Worm (Caenorhabditis elegans) whole organism, L4/young adult: ENCODE data around the gene K11H12.11.

Experiments used
- W03F9.2 ChIP-seq: fragments of 150-350 bp; optimal IDR thresholded peaks from 2 replicates; lab custom pipeline; 2014; ENCODE audit warnings: missing biosample characterization, missing genetic modification characterization
- dao-5 ChIP-seq: sonication (generic microtip); optimal IDR thresholded peaks from 2 replicates; lab custom pipeline; 2016; ENCODE audit warnings: missing genotype, missing genetic modification characterization, moderate library complexity, missing compliant biosample characterization
- him-1 ChIP-seq: sonication (generic microtip); optimal IDR thresholded peaks from 2 replicates; lab custom pipeline; 2016; ENCODE audit warnings: missing genotype, missing genetic modification reagents, missing genetic modification characterization, missing compliant biosample characterization

The K11H12.11 gene

DNA sequence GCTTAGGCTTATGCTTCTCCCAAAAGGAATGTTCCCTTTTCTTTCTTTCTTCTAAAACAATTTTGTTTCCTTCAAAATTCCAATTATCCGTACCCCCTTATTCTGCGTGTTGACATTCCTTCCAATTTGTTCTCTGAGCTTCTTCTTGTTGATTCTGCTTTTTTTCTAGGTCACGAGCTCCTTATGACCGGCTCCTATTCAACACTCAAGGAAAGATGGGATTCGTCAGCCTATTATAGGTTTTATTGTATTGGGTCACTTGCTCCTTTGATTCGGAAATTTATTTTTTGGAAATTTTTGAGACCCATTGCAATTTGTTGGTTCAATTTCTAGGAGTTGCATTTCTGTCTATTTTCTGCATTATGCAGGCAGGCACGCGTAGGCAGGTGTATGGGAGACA lies 31.2 kb downstream of the K11H12.11 start:
- no peak for TF ChIP-seq him-1
- TF ChIP-seq W03F9.2, result no peak
- TF ChIP-seq dao-5 (tag; lab: Kevin White, UChicago), result no peak

DNA sequence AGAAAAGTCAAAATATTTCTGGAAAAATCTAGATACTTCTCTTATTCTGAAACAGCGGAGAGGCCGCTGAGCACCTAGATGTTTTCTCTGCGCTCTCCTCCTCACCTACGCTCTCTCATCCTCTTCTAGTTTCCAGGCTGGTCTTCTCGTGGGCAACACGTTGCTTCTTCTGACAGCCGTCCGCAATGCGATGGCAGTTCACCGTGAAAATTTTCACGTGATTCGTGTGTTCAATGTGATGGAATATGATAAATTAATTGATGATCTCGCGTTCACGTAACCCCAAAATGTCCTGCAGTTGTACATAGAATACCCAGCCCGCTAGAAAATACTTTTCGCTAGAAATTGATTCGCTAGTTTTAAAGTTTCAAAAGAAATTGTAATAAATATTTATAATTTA lies 36.8 kb downstream of the K11H12.11 start:
- TF ChIP-seq him-1, result no peak
- TF ChIP-seq W03F9.2, result no peak
- no peak for TF ChIP-seq dao-5 (tag; lab: Kevin White, UChicago)

DNA sequence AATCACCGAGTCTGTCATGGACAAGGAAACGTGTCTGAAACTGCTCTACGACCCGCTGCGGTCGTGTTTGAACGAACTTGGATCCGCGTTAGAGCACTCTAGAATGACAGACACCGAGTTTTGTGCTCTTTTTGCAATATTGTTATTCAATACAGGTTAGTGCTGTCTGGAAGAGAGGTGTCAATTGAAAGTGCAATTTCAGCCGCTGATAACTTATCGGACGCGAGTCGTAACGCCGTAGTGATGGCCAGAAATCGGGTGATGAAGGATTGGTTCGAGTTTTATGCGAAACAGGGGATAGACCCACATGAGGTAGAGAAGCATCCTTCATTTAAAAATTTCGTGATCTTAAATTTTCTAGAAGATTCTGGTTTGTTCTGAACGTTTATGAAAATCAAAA lies 38.5 kb downstream of the K11H12.11 start:
- TF ChIP-seq him-1 (no peak), dao-5 (tag; lab: Kevin White, UChicago) (no peak), W03F9.2 (no peak)

DNA sequence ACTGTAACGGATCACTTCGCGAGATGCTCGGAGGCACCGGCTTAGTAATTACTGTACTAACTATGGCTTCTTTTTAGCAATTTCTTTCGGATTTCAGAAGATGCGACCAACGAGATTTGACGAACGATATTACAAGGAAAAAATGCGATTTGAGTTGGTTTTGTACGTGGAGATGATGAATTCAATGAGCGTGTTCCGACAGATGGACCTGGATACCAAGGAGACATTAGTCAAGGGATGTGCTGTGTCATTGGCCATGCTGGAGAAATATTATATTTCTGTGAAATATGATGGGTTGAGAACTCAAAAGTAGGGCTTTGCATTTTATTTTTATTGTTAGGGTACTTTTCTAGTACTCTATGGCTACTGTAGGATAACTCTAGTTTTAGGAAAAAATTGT lies 39.8 kb downstream of the K11H12.11 start:
- no peak for TF ChIP-seq W03F9.2
- TF ChIP-seq him-1, result no peak
- TF ChIP-seq dao-5 (tag; lab: Kevin White, UChicago), result no peak

DNA sequence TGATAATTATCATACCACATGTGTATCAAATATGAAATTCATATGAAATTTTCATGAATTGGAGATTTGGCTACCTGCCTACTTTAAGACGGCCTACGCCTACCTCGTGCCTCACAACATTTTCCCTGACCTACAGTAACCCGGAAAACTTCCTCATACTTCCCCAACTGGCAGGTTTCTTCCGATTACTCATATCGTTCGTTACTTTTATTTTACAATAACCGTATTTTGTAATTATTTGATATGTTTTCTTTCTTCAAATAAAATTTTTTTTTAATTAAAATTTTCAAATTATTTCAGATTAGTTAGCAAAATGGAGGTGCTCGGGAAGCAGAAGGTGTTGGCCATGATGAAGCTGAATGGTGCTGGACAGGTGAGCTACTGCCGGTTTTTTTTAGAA lies 43.1 kb downstream of the K11H12.11 start, which contains the start of gene nhr-76:
nhr-76 (plus strand) TSS at position 301 of the 400 bp plus-strand sequence.
- no peak for TF ChIP-seq him-1
- no peak for TF ChIP-seq dao-5 (tag; lab: Kevin White, UChicago)
- no peak for TF ChIP-seq W03F9.2

DNA sequence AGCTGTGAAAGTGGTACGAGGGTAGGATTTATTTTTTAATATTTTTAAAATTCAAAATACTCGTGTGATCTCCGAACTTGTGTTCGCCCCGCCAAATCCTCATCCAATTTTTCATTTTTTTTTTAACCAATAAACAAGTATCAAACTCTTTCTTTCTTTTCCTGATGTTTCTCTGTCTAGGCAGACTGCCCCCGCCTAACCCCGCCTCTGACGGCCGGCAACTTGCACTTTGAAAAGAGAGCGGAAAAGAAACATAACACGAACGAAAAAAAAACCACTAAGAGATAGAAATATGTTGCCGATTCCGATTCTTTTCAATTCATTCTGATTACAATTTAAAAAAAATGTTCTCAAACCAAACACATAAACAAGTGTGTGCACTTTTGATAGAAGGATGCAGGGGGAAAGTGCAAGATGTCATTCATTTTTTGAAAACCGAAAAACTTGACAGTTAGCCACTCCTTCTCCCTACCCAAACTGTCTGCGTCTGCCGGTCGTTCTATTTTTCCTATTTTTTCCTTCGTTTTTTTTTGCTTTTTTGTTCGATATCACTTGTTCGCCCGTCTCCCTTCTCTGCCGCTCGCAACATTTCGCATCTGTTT lies 44.3 kb downstream of the K11H12.11 start:
- TF ChIP-seq him-1, result no peak
- no peak for TF ChIP-seq dao-5 (tag; lab: Kevin White, UChicago)
- TF ChIP-seq W03F9.2, result no peak

DNA sequence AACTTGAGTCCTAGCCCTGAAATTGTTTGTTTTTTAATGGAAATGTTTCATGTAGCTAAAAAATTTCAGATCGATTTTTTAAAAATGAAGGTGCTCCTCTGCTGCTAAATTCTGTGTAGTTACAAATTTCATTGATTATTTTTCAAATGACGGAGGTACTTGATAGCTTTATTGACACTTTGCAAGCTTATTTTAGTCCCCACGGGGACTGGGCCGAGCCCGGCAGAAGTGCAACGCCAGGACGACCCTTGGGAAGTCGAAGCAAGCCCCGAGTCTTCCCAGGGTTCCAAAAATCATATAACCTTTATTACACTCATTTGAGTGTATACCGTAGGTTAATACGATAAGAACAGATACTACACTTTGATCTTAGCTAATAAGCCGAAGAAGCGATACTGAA lies 46.5 kb downstream of the K11H12.11 start:
- no peak for TF ChIP-seq W03F9.2
- TF ChIP-seq him-1, result no peak
- TF ChIP-seq dao-5 (tag; lab: Kevin White, UChicago), result no peak

DNA sequence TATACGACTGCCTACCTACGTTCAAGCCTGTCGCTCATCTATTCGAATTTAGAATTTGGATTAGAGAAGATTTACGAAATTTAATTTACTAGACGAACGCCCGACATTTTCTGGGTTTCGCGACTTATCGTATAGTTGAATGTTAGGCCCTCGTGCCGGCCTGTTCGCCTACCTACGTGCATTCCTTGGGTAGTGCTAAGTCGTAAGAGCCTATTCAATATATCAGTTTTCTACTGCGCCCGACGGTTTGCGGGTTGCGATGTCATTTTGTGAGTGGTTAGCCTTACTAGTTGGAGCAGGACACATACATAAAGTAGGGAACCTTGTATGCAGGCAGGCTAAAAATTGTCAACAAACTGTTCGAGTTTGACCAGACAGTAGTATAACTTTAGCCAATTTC lies 47.4 kb downstream of the K11H12.11 start:
- TF ChIP-seq him-1 (no peak), W03F9.2 (no peak), dao-5 (tag; lab: Kevin White, UChicago) (no peak)

DNA sequence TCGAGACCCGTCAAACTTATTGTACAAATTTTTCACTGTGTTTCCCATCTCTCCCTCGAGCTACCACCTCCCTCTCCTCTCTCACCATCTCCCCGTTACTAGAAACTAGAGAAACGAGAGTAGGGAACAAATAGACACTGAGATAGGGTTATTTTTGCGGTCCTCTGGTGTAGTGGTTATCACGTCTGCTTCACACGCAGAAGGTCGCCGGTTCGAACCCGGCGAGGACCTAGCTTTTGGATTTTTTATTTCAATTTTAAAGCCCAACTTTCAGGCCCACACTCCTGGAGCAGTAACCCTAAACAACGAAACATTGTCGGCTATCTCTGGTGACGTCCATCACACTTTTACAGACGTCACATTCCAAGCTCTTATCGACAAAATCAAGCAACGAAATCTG lies 50.0 kb downstream of the K11H12.11 start:
- TF ChIP-seq W03F9.2, result no peak
- TF ChIP-seq him-1, result peak; percentile 56
- peak; percentile 48 for TF ChIP-seq dao-5 (tag; lab: Kevin White, UChicago)

DNA sequence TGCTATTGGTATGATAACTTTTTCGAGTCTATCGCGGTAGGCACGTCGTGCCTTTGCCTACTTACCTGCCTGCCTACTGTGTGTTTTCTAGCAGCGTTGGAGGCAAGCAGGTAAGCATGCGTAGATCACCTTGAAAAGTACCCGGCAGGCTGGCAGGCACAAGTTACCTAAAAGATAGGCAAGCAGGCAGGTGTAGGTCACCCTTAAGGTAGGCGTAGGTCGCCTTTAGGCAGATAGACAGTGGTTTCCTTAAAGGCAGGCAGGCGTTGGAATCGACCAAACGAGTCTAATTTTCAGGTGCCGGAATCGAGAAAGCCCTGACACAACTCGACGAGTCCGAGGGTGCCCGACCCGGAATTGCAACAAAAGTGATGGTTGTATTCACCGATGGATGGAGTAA lies 50.6 kb downstream of the K11H12.11 start:
- TF ChIP-seq W03F9.2 (no peak), dao-5 (tag; lab: Kevin White, UChicago) (no peak), him-1 (no peak)
